Fruit fly (Drosophila melanogaster): Measurements from ENCODE around the gene Aduk.

Aduk gene

dm6 chr3R:9353276-9353652 is 18.8 kb upstream of the Aduk start (continued):
- TF ChIP-seq Med (GFP tag) (peak; percentile 85), Dek (tag; optimal IDR thresholded peaks at IDR 0.05) (peak; percentile 89), Lim3 (GFP tag; IDR thresholded peaks at IDR 0.05) (no peak), Taf1 (GFP tag; IDR thresholded peaks at IDR 0.05) (no peak), lov (optimal IDR thresholded peaks at IDR 0.05) (no peak), lov (GFP tag; IDR thresholded peaks at IDR 0.05) (no peak), gsb-n (tag; optimal IDR thresholded peaks at IDR 0.05) (peak; percentile 89), CG9609 (GFP tag; optimal IDR thresholded peaks at IDR 0.05) (peak; percentile 39), Dip3 (GFP tag; optimal IDR thresholded peaks at IDR 0.05) (no peak), Chrac-16 (GFP tag; optimal IDR thresholded peaks at IDR 0.05) (peak; percentile 77), CG6689 (GFP tag; IDR thresholded peaks at IDR 0.05) (no peak), klu (GFP tag; IDR thresholded peaks at IDR 0.05) (no peak), rib (GFP tag; IDR thresholded peaks at IDR 0.05) (no peak), hkb (optimal IDR thresholded peaks at IDR 0.05) (no peak), hkb (GFP tag; IDR thresholded peaks at IDR 0.05) (no peak), CG16815 (GFP tag; optimal IDR thresholded peaks at IDR 0.05) (peak; percentile 60), kni (GFP tag; optimal IDR thresholded peaks at IDR 0.05) (no peak), Hmx (GFP tag; optimal IDR thresholded peaks at IDR 0.05) (no peak), bsh (GFP tag; optimal IDR thresholded peaks at IDR 0.05) (peak; percentile 69 to 91), Jarid2 (GFP tag; optimal IDR thresholded peaks at IDR 0.05) (no peak), ara (GFP tag; IDR thresholded peaks at IDR 0.05) (no peak), CG1832 (GFP tag; optimal IDR thresholded peaks at IDR 0.05) (no peak), CG43689 (GFP tag; IDR thresholded peaks at IDR 0.05) (no peak), MBD-R2 (GFP tag; IDR thresholded peaks at IDR 0.05) (no peak), tgo (GFP tag; IDR thresholded peaks at IDR 0.05) (no peak), CG2129 (GFP tag; IDR thresholded peaks at IDR 0.05; ENCODE audit: partially characterized antibody) (no peak), sima (GFP tag; optimal IDR thresholded peaks at IDR 0.05) (no peak), CG7786 (GFP tag; optimal IDR thresholded peaks at IDR 0.05) (peak; percentile 30), HHEX (GFP tag; optimal IDR thresholded peaks at IDR 0.05) (peak; percentile 87), Abd-B (GFP tag; optimal IDR thresholded peaks at IDR 0.05) (no peak), MESR4 (GFP tag; optimal IDR thresholded peaks at IDR 0.05) (no peak), CG15269 (tag; optimal IDR thresholded peaks at IDR 0.05) (peak; percentile 92), ase (GFP tag; IDR thresholded peaks at IDR 0.05) (no peak), CG3163 (GFP tag; optimal IDR thresholded peaks at IDR 0.05) (no peak), CG3838 (GFP tag; optimal IDR thresholded peaks at IDR 0.05) (peak; percentile 49), caup (GFP tag; optimal IDR thresholded peaks at IDR 0.05; ENCODE audit: severe bottlenecking) (peak; percentile 80), CG3281 (GFP tag; optimal IDR thresholded peaks at IDR 0.05) (peak; percentile 86), cg (GFP tag; optimal IDR thresholded peaks at IDR 0.05) (no peak), CG4360 (GFP tag; IDR thresholded peaks at IDR 0.05) (no peak), stc (GFP tag; IDR thresholded peaks at IDR 0.05) (no peak), Pdp1 (GFP tag; optimal IDR thresholded peaks at IDR 0.05) (peak in 1 of 2 experiments; percentile 49), CG8924 (tag; optimal IDR thresholded peaks at IDR 0.05) (peak; percentile 94), CG13624 (GFP tag; optimal IDR thresholded peaks at IDR 0.05) (peak; percentile 6), mirr (GFP tag; optimal IDR thresholded peaks at IDR 0.05) (no peak), CG11695 (GFP tag; IDR thresholded peaks at IDR 0.05) (no peak), Dp (GFP tag; optimal IDR thresholded peaks at IDR 0.05) (no peak), Meics (GFP tag; optimal IDR thresholded peaks at IDR 0.05) (peak; percentile 87), corto (GFP tag; optimal IDR thresholded peaks at IDR 0.05) (peak; percentile 46), slp2 (GFP tag; optimal IDR thresholded peaks at IDR 0.05) (peak; percentile 0), chn (GFP tag; optimal IDR thresholded peaks at IDR 0.05) (peak; percentile 49), sr (GFP tag; IDR thresholded peaks at IDR 0.05) (no peak), CG9817 (tag; optimal IDR thresholded peaks at IDR 0.05) (no peak)

Data from whole organism, embryonic.